Worm (Caenorhabditis elegans) whole organism, mixed stage, embryonic: ENCODE measurements around the gene clec-252.

Experiments used
- nhr-237 ChIP-seq: fragments of 150-350 bp; optimal IDR thresholded peaks from 2 replicates; lab custom pipeline; 2014; ENCODE audit warnings: missing biosample characterization, missing genetic modification characterization
- nhr-28 ChIP-seq: fragments of 150-350 bp; optimal IDR thresholded peaks from 2 replicates; lab custom pipeline; 2014; ENCODE audit warnings: missing biosample characterization, missing genetic modification characterization
- sptf-1 ChIP-seq: sonication (generic microtip); optimal IDR thresholded peaks from 2 replicates; lab custom pipeline; 2017; ENCODE audit warnings: mild to moderate bottlenecking, missing genetic modification characterization, moderate library complexity, missing compliant biosample characterization
- unc-62 ChIP-seq: fragments of 150-350 bp; optimal IDR thresholded peaks from 2 replicates; lab custom pipeline; 2014; ENCODE audit warnings: missing biosample characterization, missing genetic modification reagents, missing genetic modification characterization

ce11 chrV:18753036-18753435, 4.4 kb upstream of the clec-252 start, which contains the start of gene F11D11.6:
- TF ChIP-seq unc-62 (no peak), sptf-1 (tag; lab: Kevin White, UChicago) (no peak), nhr-28 (tag; lab: Kevin White, UChicago) (no peak), nhr-237 (tag; lab: Kevin White, UChicago) (no peak)
